Fruit fly (Drosophila melanogaster): ENCODE results near the gene CG32409.
A peak's percentile ranks its signal among the peaks of the same experiment; 100 is the strongest.

The CG32409 gene

DNA sequence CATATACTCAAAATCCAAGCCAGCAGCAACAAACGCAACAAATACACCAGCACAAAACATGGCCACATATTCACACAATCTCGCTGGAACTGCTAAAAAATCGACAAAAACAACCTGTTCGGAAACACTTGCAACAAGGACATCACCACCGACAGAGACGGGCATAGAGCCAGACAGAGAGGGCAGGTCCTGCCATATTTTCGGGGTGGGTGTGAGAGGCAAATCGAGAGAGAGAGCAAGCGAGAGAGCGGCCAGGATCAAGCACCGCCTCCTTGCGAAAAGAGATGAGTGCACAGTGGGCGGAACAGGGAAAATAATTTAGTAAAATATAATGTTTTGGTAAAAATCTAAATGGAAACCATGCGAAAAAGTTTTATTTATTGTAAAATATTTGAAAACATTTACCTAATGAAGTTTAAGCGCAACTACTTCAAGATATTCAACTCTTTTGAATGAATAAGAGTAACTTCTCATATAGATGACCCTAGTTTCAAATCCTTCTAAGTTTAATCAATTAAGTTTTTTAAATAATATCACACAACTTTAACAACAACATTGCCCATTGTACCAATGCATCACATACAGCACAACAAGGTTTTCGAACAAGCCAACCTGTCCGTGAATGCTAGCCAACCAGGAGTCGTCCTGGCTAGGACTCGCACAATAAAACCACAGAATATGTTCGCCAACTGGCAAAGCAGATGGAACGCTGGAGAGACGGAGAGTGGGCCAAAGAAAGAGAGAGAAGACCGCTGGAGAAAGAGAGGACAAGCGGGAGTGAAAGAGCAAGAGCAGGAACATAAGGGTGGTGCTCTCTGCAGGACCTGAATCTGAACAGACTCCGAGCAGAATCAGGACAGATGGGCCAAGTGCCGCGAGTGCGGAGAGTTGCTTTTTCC lies 17.8 kb upstream of the CG32409 start (continued):
- no peak for TF ChIP-seq CG11560 (tag; IDR thresholded peaks at IDR 0.05)
- peak; percentile 22 for TF ChIP-seq Usf (GFP tag; optimal IDR thresholded peaks at IDR 0.05)
- TF ChIP-seq Chrac-16 (GFP tag; optimal IDR thresholded peaks at IDR 0.05), result peak; percentile 56
- peak; percentile 76 for TF ChIP-seq CG9727 (GFP tag; optimal IDR thresholded peaks at IDR 0.05)
- TF ChIP-seq CG1602 (GFP tag; optimal IDR thresholded peaks at IDR 0.05), result peak; percentile 63
- TF ChIP-seq C15 (GFP tag; IDR thresholded peaks at IDR 0.05), result no peak
- no peak for TF ChIP-seq stwl (tag; optimal IDR thresholded peaks at IDR 0.05)
- TF ChIP-seq dpn (GFP tag; optimal IDR thresholded peaks at IDR 0.05), result peak; percentile 52 to 66
- peak; percentile 29 for TF ChIP-seq fd3F (GFP tag; optimal IDR thresholded peaks at IDR 0.05)
- TF ChIP-seq Lhr (GFP tag; optimal IDR thresholded peaks at IDR 0.05), result peak; percentile 16
- TF ChIP-seq Dref (GFP tag; IDR thresholded peaks at IDR 0.05), result no peak
- TF ChIP-seq onecut (GFP tag; IDR thresholded peaks at IDR 0.05), result peak; percentile 31; the same call in 1 of the 2 replicates
- TF ChIP-seq CG42726 (GFP tag; IDR thresholded peaks at IDR 0.05; ENCODE audit: partially characterized antibody), result 0 out of 2 replicates have a peak, but pooled peaks have one; percentile 22
- 0 out of 3 replicates have a peak, but pooled peaks have one; percentile 33 for TF ChIP-seq otp (GFP tag; IDR thresholded peaks at IDR 0.05)
- peak; percentile 53; the same call in 1 of the 2 replicates for TF ChIP-seq ap (GFP tag; IDR thresholded peaks at IDR 0.05)
- peak in 1 of 3 experiments; percentile 77 for TF ChIP-seq lola (GFP tag; optimal IDR thresholded peaks at IDR 0.05)
- no peak for TF ChIP-seq trem (tag; optimal IDR thresholded peaks at IDR 0.05)
- TF ChIP-seq CG30403 (GFP tag; optimal IDR thresholded peaks at IDR 0.05), result peak; percentile 68
- peak; percentile 60 for TF ChIP-seq CHES-1-like (GFP tag; optimal IDR thresholded peaks at IDR 0.05)
- no peak for TF ChIP-seq Sin3A (optimal IDR thresholded peaks at IDR 0.05)
- peak; percentile 75 for TF ChIP-seq tap (tag; optimal IDR thresholded peaks at IDR 0.05)
- TF ChIP-seq slbo (GFP tag; IDR thresholded peaks at IDR 0.05), result peak; percentile 60
- TF ChIP-seq yki (optimal IDR thresholded peaks at IDR 0.05), result peak; percentile 39
- TF ChIP-seq CG17802 (tag; optimal IDR thresholded peaks at IDR 0.05), result no peak
- peak; percentile 69 for TF ChIP-seq CG16863 (GFP tag; optimal IDR thresholded peaks at IDR 0.05)
- TF ChIP-seq Hr51 (GFP tag; optimal IDR thresholded peaks at IDR 0.05), result peak; percentile 32 to 70
- TF ChIP-seq CG4707 (GFP tag; optimal IDR thresholded peaks at IDR 0.05), result peak; percentile 91
- no peak for TF ChIP-seq Dll (GFP tag; IDR thresholded peaks at IDR 0.05; ENCODE audit: partially characterized antibody)
- TF ChIP-seq CG9817 (tag; optimal IDR thresholded peaks at IDR 0.05), result peak; percentile 14
- peak; percentile 76 for TF ChIP-seq nmo (GFP tag; optimal IDR thresholded peaks at IDR 0.05)
- TF ChIP-seq CG4282 (GFP tag; optimal IDR thresholded peaks at IDR 0.05), result peak; percentile 23
- peak; percentile 78 for TF ChIP-seq row (GFP tag; IDR thresholded peaks at IDR 0.05)
- peak; percentile 58 for TF ChIP-seq pho (GFP tag; optimal IDR thresholded peaks at IDR 0.05)
- TF ChIP-seq CG8924 (tag; optimal IDR thresholded peaks at IDR 0.05), result peak; percentile 77
- peak; percentile 16 for TF ChIP-seq bcd (GFP tag; optimal IDR thresholded peaks at IDR 0.05)
- TF ChIP-seq cato (GFP tag; optimal IDR thresholded peaks at IDR 0.05; ENCODE audit: borderline replicate concordance), result peak; percentile 36
- TF ChIP-seq CG13624 (GFP tag; optimal IDR thresholded peaks at IDR 0.05), result peak; percentile 18
- peak in 1 of 2 experiments; percentile 7 for TF ChIP-seq crp (GFP tag; optimal IDR thresholded peaks at IDR 0.05)
- TF ChIP-seq sens (GFP tag), result peak; percentile 97
- TF ChIP-seq CG33557 (GFP tag; optimal IDR thresholded peaks at IDR 0.05), result peak; percentile 33
- peak; percentile 45 for TF ChIP-seq CG16815 (GFP tag; optimal IDR thresholded peaks at IDR 0.05)
- peak; percentile 19 for TF ChIP-seq fu2 (GFP tag; optimal IDR thresholded peaks at IDR 0.05)
- peak; percentile 7 for TF ChIP-seq trh (GFP tag; optimal IDR thresholded peaks at IDR 0.05)
- TF ChIP-seq CG1832 (GFP tag; optimal IDR thresholded peaks at IDR 0.05), result peak; percentile 86
- peak; percentile 3 for TF ChIP-seq tx (GFP tag; optimal IDR thresholded peaks at IDR 0.05)
- TF ChIP-seq CG2116 (GFP tag; optimal IDR thresholded peaks at IDR 0.05), result peak; percentile 17
- TF ChIP-seq CG17829 (tag; optimal IDR thresholded peaks at IDR 0.05), result no peak
- peak; percentile 46; the same call in 1 of the 2 replicates for TF ChIP-seq CG3847 (GFP tag; IDR thresholded peaks at IDR 0.05)
